Fruit fly (Drosophila melanogaster) ovary, adult (tissue): ENCODE data around the gene Ugt301D1.

Experiments
- CG17801 ChIP-seq: fragments of 200-800 bp; optimal IDR thresholded peaks from 2 replicates; lab custom pipeline; 2019; ENCODE audit warnings: missing biosample characterization, mild to moderate bottlenecking, missing genetic modification characterization, moderate library complexity; ENCODE audit not compliant: partially characterized antibody

Ugt301D1 gene

dm6 chr2L:18517002-18517635, 7.8 kb downstream of the Ugt301D1 start, which contains the start of gene CG10211:
TSS of gene CG10211 (plus strand) at chr2L:18517487.
- no peak for TF ChIP-seq CG17801 (GFP tag; lab: Kevin White, UChicago)

dm6 chr2L:18518852-18519251, 9.5 kb downstream of the Ugt301D1 start:
- TF ChIP-seq CG17801 (GFP tag; lab: Kevin White, UChicago) = no peak

- no peak for TF ChIP-seq CG17801 (GFP tag; lab: Kevin White, UChicago)
Observed at dm6 chr2L:18522258-18522657, 12.9 kb downstream of the Ugt301D1 start.

- TF ChIP-seq CG17801 (GFP tag; lab: Kevin White, UChicago) = no peak
Observed at dm6 chr2L:18523003-18523402, 13.6 kb downstream of the Ugt301D1 start.

- TF ChIP-seq CG17801 (GFP tag; lab: Kevin White, UChicago) = no peak
Observed at dm6 chr2L:18524896-18525295, 15.5 kb downstream of the Ugt301D1 start.

- no peak for TF ChIP-seq CG17801 (GFP tag; lab: Kevin White, UChicago)
Observed at dm6 chr2L:18526005-18526404, 16.6 kb downstream of the Ugt301D1 start.

dm6 chr2L:18546426-18546825, 37.1 kb downstream of the Ugt301D1 start:
- no peak for TF ChIP-seq CG17801 (GFP tag; lab: Kevin White, UChicago)

- no peak for TF ChIP-seq CG17801 (GFP tag; lab: Kevin White, UChicago)
Observed at dm6 chr2L:18548753-18549152, 39.4 kb downstream of the Ugt301D1 start.

dm6 chr2L:18549470-18549869, 40.1 kb downstream of the Ugt301D1 start:
- TF ChIP-seq CG17801 (GFP tag; lab: Kevin White, UChicago) = no peak

- no peak for TF ChIP-seq CG17801 (GFP tag; lab: Kevin White, UChicago)
Observed at dm6 chr2L:18554205-18554604, 44.8 kb downstream of the Ugt301D1 start.

- no peak for TF ChIP-seq CG17801 (GFP tag; lab: Kevin White, UChicago)
Observed at dm6 chr2L:18556384-18556783, 47.0 kb downstream of the Ugt301D1 start.

dm6 chr2L:18557965-18558537, 48.7 kb downstream of the Ugt301D1 start:
- TF ChIP-seq CG17801 (GFP tag; lab: Kevin White, UChicago) = no peak

- TF ChIP-seq CG17801 (GFP tag; lab: Kevin White, UChicago) = no peak
Observed at dm6 chr2L:18559084-18559483, 49.7 kb downstream of the Ugt301D1 start.

- no peak for TF ChIP-seq CG17801 (GFP tag; lab: Kevin White, UChicago)
Observed at dm6 chr2L:18561018-18561417, 51.7 kb downstream of the Ugt301D1 start.

dm6 chr2L:18561522-18562119, 52.3 kb downstream of the Ugt301D1 start:
- TF ChIP-seq CG17801 (GFP tag; lab: Kevin White, UChicago) = no peak

- no peak for TF ChIP-seq CG17801 (GFP tag; lab: Kevin White, UChicago)
Observed at dm6 chr2L:18562573-18562972, 53.2 kb downstream of the Ugt301D1 start.
